Fruit fly (Drosophila melanogaster) whole organism, embryonic: ENCODE results near the gene CG3036.

Experiments used
- Blimp-1 ChIP-seq: fragments of 200-800 bp; sonication (Bioruptor generic); optimal IDR thresholded peaks from 3 replicates; lab custom pipeline; 2018; ENCODE audit warnings: missing biosample characterization, missing genetic modification characterization, mild to moderate bottlenecking, moderate library complexity, missing genetic modification reagents
- Bteb2 ChIP-seq: fragments of 200-800 bp; sonication (Bioruptor generic); optimal IDR thresholded peaks from 2 replicates; lab custom pipeline; 2016; ENCODE audit warnings: missing biosample characterization, missing genetic modification characterization
- C15 ChIP-seq: fragments of 200-800 bp; sonication (Bioruptor generic); IDR thresholded peaks from 3 replicates; pipeline ENCODE4 v1.3.6; 2022; ENCODE audit warnings: missing biosample characterization, missing genetic modification characterization
- CG10274 ChIP-seq: fragments of 200-800 bp; sonication (Bioruptor generic); optimal IDR thresholded peaks from 3 replicates; lab custom pipeline; 2017; ENCODE audit warnings: missing biosample characterization, mild to moderate bottlenecking, missing genetic modification characterization
- CG12744 ChIP-seq: fragments of 200-800 bp; sonication (Bioruptor generic); optimal IDR thresholded peaks from 2 replicates; lab custom pipeline; 2016; ENCODE audit warnings: missing biosample characterization, missing genetic modification characterization
- CG12769 ChIP-seq: fragments of 200-800 bp; sonication (Bioruptor generic); optimal IDR thresholded peaks from 2 replicates; lab custom pipeline; 2019; ENCODE audit warnings: missing biosample characterization, mild to moderate bottlenecking, missing genetic modification characterization, moderate library complexity
- CG13775 ChIP-seq: fragments of 200-800 bp; sonication (Bioruptor generic); optimal IDR thresholded peaks from 3 replicates; lab custom pipeline; 2017; ENCODE audit warnings: missing biosample characterization, mild to moderate bottlenecking, missing genetic modification characterization
- CG14050 ChIP-seq: fragments of 200-800 bp; sonication (Bioruptor generic); IDR thresholded peaks from 3 replicates; pipeline ENCODE4 v1.3.6; 2022; ENCODE audit warnings: missing biosample characterization, missing genetic modification characterization
- CG14860 ChIP-seq: fragments of 200-800 bp; sonication (Bioruptor generic); IDR thresholded peaks from 3 replicates; pipeline ENCODE4 v1.3.6; 2022; ENCODE audit warnings: missing biosample characterization, missing genetic modification characterization; ENCODE audit not compliant: partially characterized antibody
- CG14965 ChIP-seq: fragments of 200-800 bp; sonication (Bioruptor generic); optimal IDR thresholded peaks from 2 replicates; lab custom pipeline; 2016; ENCODE audit warnings: missing biosample characterization, missing genetic modification characterization, borderline replicate concordance
- CG17359 ChIP-seq: fragments of 200-800 bp; sonication (Bioruptor generic); optimal IDR thresholded peaks from 3 replicates; lab custom pipeline; 2018; ENCODE audit warnings: missing biosample characterization, mild to moderate bottlenecking, missing genetic modification characterization, moderate library complexity
- CG17802 ChIP-seq: fragments of 200-800 bp; sonication (Bioruptor generic); optimal IDR thresholded peaks from 2 replicates; lab custom pipeline; 2018; ENCODE audit warnings: missing biosample characterization, mild to moderate bottlenecking, missing genetic modification characterization, moderate library complexity
- CG2678 ChIP-seq: fragments of 200-800 bp; sonication (Bioruptor generic); optimal IDR thresholded peaks from 3 replicates; lab custom pipeline; 2019; ENCODE audit warnings: missing biosample characterization, mild to moderate bottlenecking, missing genetic modification characterization, moderate library complexity
- CG30403 ChIP-seq: fragments of 200-800 bp; sonication (Bioruptor generic); optimal IDR thresholded peaks from 3 replicates; lab custom pipeline; 2016; ENCODE audit warnings: missing biosample characterization, missing genetic modification characterization
- CG30431 ChIP-seq: fragments of 200-800 bp; sonication (Bioruptor generic); optimal IDR thresholded peaks from 2 replicates; lab custom pipeline; 2017; ENCODE audit warnings: missing biosample characterization, missing genetic modification characterization
- CG31441 ChIP-seq: fragments of 200-800 bp; sonication (Bioruptor generic); IDR thresholded peaks from 2 replicates; pipeline ENCODE4 v1.3.6; 2022; ENCODE audit warnings: missing biosample characterization, missing genetic modification characterization
- CG34376 ChIP-seq: fragments of 200-800 bp; sonication (Bioruptor generic); optimal IDR thresholded peaks from 2 replicates; lab custom pipeline; 2018; ENCODE audit warnings: missing biosample characterization, mild to moderate bottlenecking, missing genetic modification characterization
- CG3995 ChIP-seq: fragments of 200-800 bp; sonication (Bioruptor generic); optimal IDR thresholded peaks from 3 replicates; lab custom pipeline; 2016; ENCODE audit warnings: missing biosample characterization, missing genetic modification characterization
- CG6683 ChIP-seq: fragments of 200-800 bp; sonication (Bioruptor generic); optimal IDR thresholded peaks from 2 replicates; lab custom pipeline; 2017; ENCODE audit warnings: missing biosample characterization, mild to moderate bottlenecking, missing genetic modification characterization, missing genetic modification reagents
- CG8290 ChIP-seq, 3 experiments: fragments of 200-800 bp; sonication (Bioruptor generic); optimal IDR thresholded peaks; 2 replicates each; lab custom pipeline; 2016 to 2019; ENCODE audit warnings: missing biosample characterization in 3 of 3, missing genetic modification characterization in 3 of 3, mild to moderate bottlenecking in 2 of 3, moderate library complexity in 1 of 3
- CG9876 ChIP-seq: fragments of 200-800 bp; sonication (Bioruptor generic); optimal IDR thresholded peaks from 2 replicates; lab custom pipeline; 2016; ENCODE audit warnings: missing biosample characterization, missing genetic modification characterization
- Dp ChIP-seq: fragments of 200-800 bp; sonication (Bioruptor generic); optimal IDR thresholded peaks from 2 replicates; lab custom pipeline; 2018; ENCODE audit warnings: missing biosample characterization, mild to moderate bottlenecking, missing genetic modification characterization, moderate library complexity
- Ets97D ChIP-seq: fragments of 200-800 bp; sonication (Bioruptor generic); optimal IDR thresholded peaks from 3 replicates; lab custom pipeline; 2016; ENCODE audit warnings: missing biosample characterization, missing genetic modification characterization
- Fer1 ChIP-seq: fragments of 200-800 bp; sonication (Bioruptor generic); optimal IDR thresholded peaks from 2 replicates; lab custom pipeline; 2017; ENCODE audit warnings: missing biosample characterization, mild to moderate bottlenecking, missing genetic modification characterization
- H2.0 ChIP-seq: fragments of 200-800 bp; sonication (Bioruptor generic); IDR thresholded peaks from 2 replicates; pipeline ENCODE4 v1.3.6; 2022; ENCODE audit warnings: missing biosample characterization, missing genetic modification characterization
- HLHmδ ChIP-seq: fragments of 200-800 bp; sonication (Bioruptor generic); optimal IDR thresholded peaks from 2 replicates; lab custom pipeline; 2018; ENCODE audit warnings: missing biosample characterization, mild to moderate bottlenecking, missing genetic modification characterization, moderate library complexity
- Hmr ChIP-seq: fragments of 200-800 bp; sonication (Bioruptor generic); optimal IDR thresholded peaks from 3 replicates; lab custom pipeline; 2017; ENCODE audit warnings: mild to moderate bottlenecking, missing biosample characterization, missing genetic modification reagents, missing genetic modification characterization
- Kr ChIP-seq: fragments of 200-800 bp; sonication (Bioruptor generic); optimal IDR thresholded peaks from 2 replicates; lab custom pipeline; 2017; ENCODE audit warnings: missing biosample characterization, mild to moderate bottlenecking, missing genetic modification characterization
- Neu2 ChIP-seq: fragments of 200-800 bp; sonication (Bioruptor generic); optimal IDR thresholded peaks from 3 replicates; lab custom pipeline; 2016; ENCODE audit warnings: missing biosample characterization, missing genetic modification characterization, borderline replicate concordance
- Nf-YA ChIP-seq: fragments of 200-800 bp; sonication (Bioruptor generic); IDR thresholded peaks from 2 replicates; pipeline ENCODE4 v1.3.6; 2022; ENCODE audit warnings: missing biosample characterization, missing genetic modification characterization
- NfI ChIP-seq: fragments of 200-800 bp; sonication (Bioruptor generic); optimal IDR thresholded peaks from 3 replicates; lab custom pipeline; 2018; ENCODE audit warnings: missing biosample characterization, mild to moderate bottlenecking, missing genetic modification characterization, moderate library complexity
- Spps ChIP-seq: fragments of 200-800 bp; sonication (Bioruptor generic); optimal IDR thresholded peaks from 2 replicates; lab custom pipeline; 2018; ENCODE audit warnings: missing biosample characterization, mild to moderate bottlenecking, missing genetic modification characterization
- TFAM ChIP-seq: fragments of 200-800 bp; sonication (Bioruptor generic); optimal IDR thresholded peaks from 2 replicates; lab custom pipeline; 2017; ENCODE audit warnings: missing biosample characterization, missing genetic modification characterization, inconsistent platforms
- Trl ChIP-seq, 3 experiments: fragments of >200 bp in 2 of 3; fragments of 200-800 bp in 1 of 3; sonication (Bioruptor generic) in 1 of 3; optimal IDR thresholded peaks; 2 replicates in 1 of 3; 3 replicates in 2 of 3; lab custom pipeline; 2016 to 2017; ENCODE audit warnings: missing biosample characterization in 1 of 3, missing genetic modification characterization in 1 of 3
- crol ChIP-seq: fragments of 200-800 bp; sonication (Bioruptor generic); IDR thresholded peaks from 2 replicates; pipeline ENCODE4 v1.3.6; 2022; ENCODE audit warnings: missing biosample characterization, missing genetic modification characterization
- da ChIP-seq: fragments of 200-800 bp; sonication (Bioruptor generic); optimal IDR thresholded peaks from 2 replicates; lab custom pipeline; 2016; ENCODE audit warnings: missing biosample characterization, missing genetic modification characterization
- dmrt99B ChIP-seq: fragments of 200-800 bp; sonication (Bioruptor generic); optimal IDR thresholded peaks from 2 replicates; lab custom pipeline; 2018; ENCODE audit warnings: missing biosample characterization, mild to moderate bottlenecking, missing genetic modification characterization, moderate library complexity
- gt ChIP-seq: fragments of 200-800 bp; sonication (Bioruptor generic); IDR thresholded peaks from 2 replicates; pipeline ENCODE4 v1.3.6; 2022; ENCODE audit warnings: missing biosample characterization, missing genetic modification characterization
- jigr1 ChIP-seq: fragments of 200-800 bp; sonication (Bioruptor generic); IDR thresholded peaks from 3 replicates; pipeline ENCODE4 v1.3.6; 2022; ENCODE audit warnings: missing biosample characterization, missing genetic modification characterization
- lbe ChIP-seq: fragments of 200-800 bp; sonication (Bioruptor generic); optimal IDR thresholded peaks from 2 replicates; lab custom pipeline; 2016; ENCODE audit warnings: missing biosample characterization, mild to moderate bottlenecking, missing genetic modification characterization
- lov ChIP-seq, 2 experiments: fragments of 200-800 bp in 1 of 2; fragments of >200 bp in 1 of 2; sonication (Bioruptor generic) in 1 of 2; IDR thresholded peaks in 1 of 2; optimal IDR thresholded peaks in 1 of 2; 2 replicates in 1 of 2; 3 replicates in 1 of 2; pipeline versions ENCODE4 v1.3.6 to Lab custom; 2017 to 2022; ENCODE audit warnings: missing biosample characterization in 1 of 2, missing genetic modification characterization in 1 of 2
- pan ChIP-seq, 4 experiments: fragments of >200 bp in 3 of 4; fragments of 200-800 bp in 1 of 4; sonication (Bioruptor generic) in 1 of 4; optimal IDR thresholded peaks in 3 of 4; IDR thresholded peaks in 1 of 4; 2 replicates each; pipeline versions ENCODE4 v1.3.6 to Lab custom; 2017 to 2022; ENCODE audit warnings: missing biosample characterization in 2 of 4, missing genetic modification characterization in 2 of 4, mixed read lengths in 1 of 4
- pros ChIP-seq: fragments of 200-800 bp; sonication (Bioruptor generic); optimal IDR thresholded peaks from 3 replicates; lab custom pipeline; 2019; ENCODE audit warnings: missing biosample characterization, mild to moderate bottlenecking, missing genetic modification characterization, moderate library complexity
- psq ChIP-seq: fragments of 200-800 bp; sonication (Bioruptor generic); optimal IDR thresholded peaks from 2 replicates; lab custom pipeline; 2017; ENCODE audit warnings: missing biosample characterization, missing genetic modification characterization
- stwl ChIP-seq: fragments of 200-800 bp; sonication (Bioruptor generic); optimal IDR thresholded peaks from 3 replicates; lab custom pipeline; 2018; ENCODE audit warnings: missing biosample characterization, mild to moderate bottlenecking, missing genetic modification characterization, moderate library complexity
- trem ChIP-seq: fragments of 200-800 bp; optimal IDR thresholded peaks from 3 replicates; lab custom pipeline; 2019; ENCODE audit warnings: missing biosample characterization, mild to moderate bottlenecking, missing genetic modification characterization, moderate library complexity
- vnd ChIP-seq: fragments of 200-800 bp; sonication (Bioruptor generic); IDR thresholded peaks from 3 replicates; pipeline ENCODE4 v1.3.6; 2022; ENCODE audit warnings: missing biosample characterization, missing genetic modification characterization; ENCODE audit not compliant: partially characterized antibody
- yki ChIP-seq: fragments of >200 bp; optimal IDR thresholded peaks from 3 replicates; lab custom pipeline; 2018

Gene CG3036

DNA sequence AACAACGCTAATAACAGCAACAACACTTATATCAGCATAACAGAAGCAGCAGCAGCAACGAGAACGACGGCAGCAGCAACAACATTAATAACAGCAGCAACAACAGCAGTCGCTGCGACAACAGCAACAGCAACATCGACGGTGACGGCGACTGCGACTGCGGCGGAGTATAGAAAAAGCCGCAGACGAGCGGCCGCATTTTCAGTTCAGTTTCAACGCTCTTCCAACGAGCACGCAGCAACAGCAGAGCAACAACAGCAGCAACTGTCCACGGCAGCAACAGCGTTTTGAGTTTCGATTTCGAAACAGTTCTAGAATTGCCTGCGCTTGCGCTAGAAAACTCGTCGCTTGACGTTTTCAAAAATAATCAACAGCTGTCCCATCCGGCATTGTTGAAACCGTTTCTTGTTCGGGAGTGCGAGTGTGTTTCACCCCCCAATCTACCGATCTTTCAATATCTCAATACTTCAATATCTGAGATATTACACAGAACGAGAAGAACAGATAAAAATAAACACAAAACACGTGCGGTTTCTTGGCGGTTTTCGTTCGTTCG is at the start of gene CG3036 (continued):
- TF ChIP-seq vnd (GFP tag; lab: Robert Waterston, UW) (no peak), CG17802 (tag; lab: Kevin White, UChicago) (no peak), CG30431 (GFP tag; lab: Kevin White, UChicago) (no peak), trem (tag; lab: Kevin White, UChicago) (peak; percentile 18), gt (GFP tag; lab: Robert Waterston, UW) (no peak), CG14965 (no peak), CG31441 (GFP tag; lab: Robert Waterston, UW) (no peak), Fer1 (GFP tag; lab: Kevin White, UChicago) (peak; percentile 63), Hmr (GFP tag; lab: Kevin White, UChicago) (peak; percentile 35), CG14860 (no peak), CG9876 (GFP tag; lab: Kevin White, UChicago) (no peak), psq (peak; percentile 4), Ets97D (no peak), CG2678 (tag; lab: Kevin White, UChicago) (peak; percentile 35), pros (peak; percentile 30), lov (optimal IDR thresholded peaks at IDR 0.05; lab: Kevin White, UChicago) (no peak), lov (GFP tag; IDR thresholded peaks at IDR 0.05; lab: Robert Waterston, UW) (peak; percentile 51; the same call in 1 of the 3 replicates), Bteb2 (no peak), pan (optimal IDR thresholded peaks at IDR 0.05; lab: Kevin White, UChicago) (no peak), pan (GFP tag; optimal IDR thresholded peaks at IDR 0.05 in 1 of 2, IDR thresholded peaks at IDR 0.05 in 1 of 2) (peak in 1 of 2 experiments; percentile 44), CG10274 (GFP tag; lab: Kevin White, UChicago) (no peak), CG13775 (GFP tag; lab: Kevin White, UChicago) (no peak), CG14050 (GFP tag; lab: Robert Waterston, UW) (no peak), dmrt99B (tag; lab: Kevin White, UChicago) (peak; percentile 25), jigr1 (GFP tag; lab: Robert Waterston, UW) (no peak), Trl (optimal IDR thresholded peaks at IDR 0.05; lab: Kevin White, UChicago) (peak in 1 of 2 experiments; percentile 27), Trl (GFP tag; optimal IDR thresholded peaks at IDR 0.05; lab: Kevin White, UChicago) (peak; percentile 25), Neu2 (GFP tag; lab: Kevin White, UChicago) (no peak), CG3995 (GFP tag; lab: Kevin White, UChicago) (no peak), CG34376 (GFP tag; lab: Kevin White, UChicago) (peak; percentile 30), Nf-YA (GFP tag; lab: Robert Waterston, UW) (0 out of 2 replicates have a peak, but pooled peaks have one; percentile 23), Spps (no peak), C15 (GFP tag; lab: Robert Waterston, UW) (no peak), CG12769 (tag; lab: Kevin White, UChicago) (peak; percentile 91), TFAM (GFP tag; lab: Kevin White, UChicago) (no peak), stwl (peak; percentile 36), lbe (no peak), yki (no peak), crol (GFP tag; lab: Robert Waterston, UW) (peak; percentile 40; the same call in 1 of the 2 replicates), HLHmδ (GFP tag; lab: Kevin White, UChicago) (peak; percentile 58), da (GFP tag; lab: Kevin White, UChicago) (peak; percentile 14), Blimp-1 (GFP tag; lab: Kevin White, UChicago) (peak; percentile 6), Dp (GFP tag; lab: Kevin White, UChicago) (no peak), CG30403 (GFP tag; lab: Kevin White, UChicago) (no peak), H2.0 (no peak), CG17359 (tag; lab: Kevin White, UChicago) (no peak), NfI (GFP tag; lab: Kevin White, UChicago) (peak; percentile 35), CG8290 (GFP tag; optimal IDR thresholded peaks at IDR 0.05; lab: Kevin White, UChicago) (peak; percentile 32), CG8290 (tag; optimal IDR thresholded peaks at IDR 0.05; lab: Kevin White, UChicago) (peak; percentile 4 to 70), Kr (GFP tag; lab: Kevin White, UChicago) (peak; percentile 43), CG6683 (GFP tag; lab: Kevin White, UChicago) (no peak), CG12744 (no peak)
